Worm (Caenorhabditis elegans) whole organism, L3 larva: ENCODE results near the gene K09H11.15.

Experiments used
- ama-1 ChIP-seq: fragments of 150-350 bp; optimal IDR thresholded peaks from 2 replicates; lab custom pipeline; 2018
- egl-27 ChIP-seq: sonication (generic microtip); optimal IDR thresholded peaks from 4 replicates; lab custom pipeline; 2017; ENCODE audit warnings: missing biosample characterization, missing genetic modification reagents, missing genetic modification characterization
- fkh-10 ChIP-seq: sonication (generic microtip); optimal IDR thresholded peaks from 2 replicates; lab custom pipeline; 2017; ENCODE audit warnings: missing biosample characterization, missing genetic modification reagents, missing genetic modification characterization
- nhr-23 ChIP-seq: fragments of 150-350 bp; optimal IDR thresholded peaks from 2 replicates; lab custom pipeline; 2014; ENCODE audit warnings: missing biosample characterization, missing genetic modification reagents, missing genetic modification characterization
- nhr-77 ChIP-seq: fragments of 150-350 bp; optimal IDR thresholded peaks from 2 replicates; lab custom pipeline; 2014; ENCODE audit warnings: missing biosample characterization, missing genetic modification characterization
- pqm-1 ChIP-seq: fragments of 150-350 bp; optimal IDR thresholded peaks from 2 replicates; lab custom pipeline; 2017; ENCODE audit warnings: missing biosample characterization, missing genetic modification characterization, inconsistent platforms
- sea-2 ChIP-seq: fragments of 150-350 bp; sonication (generic microtip); optimal IDR thresholded peaks from 4 replicates; lab custom pipeline; 2014; ENCODE audit warnings: missing biosample characterization, missing genetic modification reagents, missing genetic modification characterization
- snpc-4 ChIP-seq: fragments of 150-350 bp; optimal IDR thresholded peaks from 2 replicates; lab custom pipeline; 2014; ENCODE audit warnings: missing biosample characterization, missing genetic modification characterization
- tbx-2 ChIP-seq: sonication (generic microtip); optimal IDR thresholded peaks from 2 replicates; lab custom pipeline; 2016; ENCODE audit warnings: mild to moderate bottlenecking, missing genetic modification characterization, missing compliant biosample characterization
- unc-39 ChIP-seq: sonication (generic microtip); optimal IDR thresholded peaks from 4 replicates; lab custom pipeline; 2017; ENCODE audit warnings: missing biosample characterization, missing genetic modification characterization
- zag-1 ChIP-seq: fragments of 150-350 bp; optimal IDR thresholded peaks from 2 replicates; lab custom pipeline; 2014; ENCODE audit warnings: missing biosample characterization, missing genetic modification characterization

DNA sequence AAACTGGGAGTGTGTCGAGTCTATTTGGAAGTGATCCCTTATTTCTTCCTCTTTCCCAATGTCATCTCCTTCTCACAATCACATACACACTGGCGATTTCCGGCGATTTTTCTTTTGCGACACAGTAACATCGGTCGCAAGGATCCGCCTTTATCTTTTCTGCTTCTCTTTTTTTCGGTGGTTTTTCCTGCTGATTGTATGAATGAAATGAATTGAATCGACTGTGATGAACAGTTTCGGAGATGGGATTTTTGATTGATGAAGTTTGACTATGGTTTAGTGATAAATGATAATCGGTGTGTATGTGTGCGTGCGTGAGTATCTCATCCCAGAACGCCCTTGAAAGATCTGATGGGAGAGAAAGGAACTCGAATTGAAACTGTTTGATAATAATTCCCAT lies 29.6 kb downstream of the K09H11.15 start:
- no peak for TF ChIP-seq egl-27 (tag; lab: Kevin White, UChicago)
- no peak for TF ChIP-seq unc-39 (tag; lab: Kevin White, UChicago)
- TF ChIP-seq ama-1 (lab: Kevin White, UChicago), result peak; percentile 72
- no peak for TF ChIP-seq sea-2 (GFP tag; lab: Kevin White, UChicago)
- no peak for TF ChIP-seq pqm-1
- TF ChIP-seq nhr-77 (tag; lab: Kevin White, UChicago), result no peak
- no peak for TF ChIP-seq tbx-2
- no peak for TF ChIP-seq snpc-4 (tag; lab: Kevin White, UChicago)
- peak; percentile 40 for TF ChIP-seq nhr-23 (tag; lab: Kevin White, UChicago)
- TF ChIP-seq fkh-10 (GFP tag; lab: Kevin White, UChicago), result no peak
- TF ChIP-seq zag-1 (tag; lab: Kevin White, UChicago), result no peak
